Worm (Caenorhabditis elegans) whole organism, L3 larva: Measurements from ENCODE around the gene dcn-1.

Source experiments
- elt-1 ChIP-seq: fragments of 150-350 bp; optimal IDR thresholded peaks from 2 replicates; lab custom pipeline; 2014; ENCODE audit warnings: missing biosample characterization, missing genetic modification characterization
- nhr-12 ChIP-seq: fragments of 150-350 bp; optimal IDR thresholded peaks from 2 replicates; lab custom pipeline; 2014; ENCODE audit warnings: missing biosample characterization, missing genetic modification characterization
- nhr-76 ChIP-seq: fragments of 150-350 bp; sonication (generic microtip); optimal IDR thresholded peaks from 5 replicates; lab custom pipeline; 2014; ENCODE audit warnings: missing biosample characterization, missing genetic modification characterization
- pha-4 ChIP-seq: fragments of 150-350 bp; optimal IDR thresholded peaks from 2 replicates; lab custom pipeline; 2014; ENCODE audit warnings: missing biosample characterization, missing genetic modification reagents, missing genetic modification characterization

DNA sequence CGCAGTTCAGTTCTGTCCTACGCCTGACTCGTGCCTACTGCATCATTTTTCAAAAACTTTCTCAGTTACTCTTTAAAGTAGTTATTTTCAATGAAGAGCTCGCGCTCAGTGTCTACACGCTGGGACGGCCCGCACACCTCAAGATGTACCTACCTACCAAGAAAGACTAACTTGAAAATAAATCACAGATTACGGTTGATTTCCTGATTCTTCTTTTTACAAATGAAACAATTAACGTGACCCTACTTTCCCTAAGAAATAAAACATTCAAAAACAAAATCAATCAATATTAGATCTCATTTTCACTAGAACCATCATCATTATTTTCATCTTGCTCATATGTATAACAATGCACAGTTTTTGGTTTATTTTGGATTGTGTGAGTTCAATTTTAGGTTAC lies 7.7 kb downstream of the dcn-1 start, which contains the start of gene H38K22.7:
- TF ChIP-seq nhr-12 (tag; lab: Kevin White, UChicago), result no peak
- no peak for TF ChIP-seq elt-1 (tag; lab: Kevin White, UChicago)
- TF ChIP-seq nhr-76, result no peak
- TF ChIP-seq pha-4 (tag; lab: Kevin White, UChicago), result no peak
